Worm (Caenorhabditis elegans): ENCODE results near the gene F36F12.7.

- TF ChIP-seq ets-7 (tag; optimal IDR thresholded peaks at IDR 0.05) = no peak
- TF ChIP-seq hnd-1 (tag; optimal IDR thresholded peaks at IDR 0.05) = no peak
- no peak for TF ChIP-seq ama-1 (optimal IDR thresholded peaks at IDR 0.05)
- TF ChIP-seq tra-4 (tag; optimal IDR thresholded peaks at IDR 0.05) = no peak
Measured at ce11 chrV:2095204-2095603, 3.9 kb upstream of the F36F12.7 start, which contains the start of gene F36F12.2.

Measured in whole organism, early embryonic.